Worm (Caenorhabditis elegans): Measurements from ENCODE around the gene ndab-1.

ce11 chrIII:11942664-11943063 is 27.2 kb upstream of the ndab-1 start:
- TF ChIP-seq W03F9.2 (tag; optimal IDR thresholded peaks at IDR 0.05) (no peak), dao-5 (tag; optimal IDR thresholded peaks at IDR 0.05) (no peak), him-1 (tag; optimal IDR thresholded peaks at IDR 0.05) (no peak)

All from whole organism, L4/young adult.